Worm (Caenorhabditis elegans): ENCODE measurements around the gene F37C4.5.

DNA sequence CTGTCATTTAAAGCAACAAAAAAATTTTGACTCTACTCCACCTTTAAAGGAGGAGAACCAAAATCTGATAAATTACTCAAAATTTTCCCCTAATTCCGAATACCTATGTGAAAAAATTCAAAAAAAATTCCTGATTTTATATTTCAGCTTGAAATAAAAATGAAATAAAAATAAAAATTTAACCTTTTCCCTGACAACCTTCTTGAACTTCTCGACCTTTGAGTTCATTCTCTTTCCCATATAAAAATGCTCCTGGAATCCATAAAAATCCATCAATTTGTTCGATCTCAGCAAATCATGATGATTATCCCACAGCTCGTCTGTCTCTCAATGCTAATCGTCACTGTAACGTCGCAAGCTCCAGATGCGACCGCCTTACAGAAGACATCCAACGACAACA lies 29.3 kb upstream of the F37C4.5 start, which contains the start of gene F56D6.6:
- TF ChIP-seq ama-1 (optimal IDR thresholded peaks at IDR 0.05) (no peak), tra-4 (tag; optimal IDR thresholded peaks at IDR 0.05) (no peak), hmbx-1 (tag; optimal IDR thresholded peaks at IDR 0.05) (no peak), flt-1 (GFP tag; IDR thresholded peaks at IDR 0.05) (no peak), pes-1 (GFP tag; IDR thresholded peaks at IDR 0.05) (no peak), sea-1 (GFP tag; conservative IDR thresholded peaks at IDR 0.05) (no peak), tbx-11 (GFP tag; IDR thresholded peaks at IDR 0.05) (no peak), aly-1 (tag; optimal IDR thresholded peaks at IDR 0.05) (no peak), scrt-1 (GFP tag; IDR thresholded peaks at IDR 0.05) (no peak), hmg-4 (GFP tag; optimal IDR thresholded peaks at IDR 0.05) (no peak), hnd-1 (tag; optimal IDR thresholded peaks at IDR 0.05) (no peak)
